Worm (Caenorhabditis elegans): ENCODE results near the gene lir-1.

- TF ChIP-seq ztf-4 (tag; optimal IDR thresholded peaks at IDR 0.05) = no peak
- no peak for TF ChIP-seq pqm-1 (tag; optimal IDR thresholded peaks at IDR 0.05)
- no peak for TF ChIP-seq jun-1 (tag; optimal IDR thresholded peaks at IDR 0.05)
- TF ChIP-seq elt-3 (tag; optimal IDR thresholded peaks at IDR 0.05) = no peak
- TF ChIP-seq ZK546.5 (tag; optimal IDR thresholded peaks at IDR 0.05) = no peak
- no peak for TF ChIP-seq egl-27 (tag; optimal IDR thresholded peaks at IDR 0.05)
- TF ChIP-seq nhr-67 (tag; optimal IDR thresholded peaks at IDR 0.05) = no peak
- no peak for TF ChIP-seq ztf-11 (tag; optimal IDR thresholded peaks at IDR 0.05)
- no peak for TF ChIP-seq skn-1 (tag; optimal IDR thresholded peaks at IDR 0.05)
- TF ChIP-seq unc-39 (tag; optimal IDR thresholded peaks at IDR 0.05) = no peak
Measured at ce11 chrII:7720479-7720878, 48.7 kb downstream of the lir-1 start.

Data from whole organism, L3 larva.